Worm (Caenorhabditis elegans) whole organism, early embryonic: ENCODE data around the gene clec-80.

Experiments used
- B0310.2 ChIP-seq: sonication (generic microtip); optimal IDR thresholded peaks from 2 replicates; lab custom pipeline; 2016; ENCODE audit warnings: mild to moderate bottlenecking, missing genetic modification characterization, missing compliant biosample characterization
- F13C5.2 ChIP-seq: sonication (generic microtip); optimal IDR thresholded peaks from 2 replicates; lab custom pipeline; 2017; ENCODE audit warnings: mild to moderate bottlenecking, missing genetic modification characterization, inconsistent platforms, missing compliant biosample characterization
- ama-1 ChIP-seq: fragments of 150-350 bp; optimal IDR thresholded peaks from 2 replicates; lab custom pipeline; 2014
- ceh-13 ChIP-seq: fragments of 200-800 bp; sonication (Bioruptor generic); optimal IDR thresholded peaks from 2 replicates; lab custom pipeline; 2018; ENCODE audit warnings: mild to moderate bottlenecking, missing genetic modification characterization, missing compliant biosample characterization
- ceh-36 ChIP-seq: sonication (generic microtip); optimal IDR thresholded peaks from 2 replicates; lab custom pipeline; 2016; ENCODE audit warnings: missing genetic modification characterization, inconsistent platforms, missing compliant biosample characterization
- ets-7 ChIP-seq: sonication (generic microtip); optimal IDR thresholded peaks from 2 replicates; lab custom pipeline; 2016; ENCODE audit warnings: missing genotype, missing genetic modification characterization, missing compliant biosample characterization
- flt-1 ChIP-seq: fragments of 200-800 bp; sonication (Bioruptor generic); IDR thresholded peaks from 2 replicates; pipeline ENCODE4 v1.3.6; 2022; ENCODE audit warnings: missing genetic modification characterization, missing compliant biosample characterization
- hmg-4 ChIP-seq: fragments of 200-800 bp; sonication (Bioruptor generic); optimal IDR thresholded peaks from 2 replicates; lab custom pipeline; 2018; ENCODE audit warnings: mild to moderate bottlenecking, missing genetic modification characterization, missing compliant biosample characterization
- pes-1 ChIP-seq: fragments of 200-800 bp; sonication (Bioruptor generic); IDR thresholded peaks from 2 replicates; pipeline ENCODE4 v1.3.6; 2022; ENCODE audit warnings: missing genetic modification reagents, missing genetic modification characterization, missing compliant biosample characterization
- scrt-1 ChIP-seq: fragments of 200-800 bp; sonication (Bioruptor generic); IDR thresholded peaks from 2 replicates; pipeline ENCODE4 v1.3.6; 2022; ENCODE audit warnings: missing genetic modification characterization, missing compliant biosample characterization
- tbx-37 ChIP-seq: fragments of 200-800 bp; sonication (Bioruptor generic); conservative IDR thresholded peaks from 2 replicates; pipeline ENCODE4 v1.3.6; 2022; ENCODE audit warnings: missing genetic modification reagents, missing genetic modification characterization, missing compliant biosample characterization
- tra-4 ChIP-seq: sonication (generic microtip); optimal IDR thresholded peaks from 2 replicates; lab custom pipeline; 2017; ENCODE audit warnings: missing genetic modification characterization, missing compliant biosample characterization

DNA sequence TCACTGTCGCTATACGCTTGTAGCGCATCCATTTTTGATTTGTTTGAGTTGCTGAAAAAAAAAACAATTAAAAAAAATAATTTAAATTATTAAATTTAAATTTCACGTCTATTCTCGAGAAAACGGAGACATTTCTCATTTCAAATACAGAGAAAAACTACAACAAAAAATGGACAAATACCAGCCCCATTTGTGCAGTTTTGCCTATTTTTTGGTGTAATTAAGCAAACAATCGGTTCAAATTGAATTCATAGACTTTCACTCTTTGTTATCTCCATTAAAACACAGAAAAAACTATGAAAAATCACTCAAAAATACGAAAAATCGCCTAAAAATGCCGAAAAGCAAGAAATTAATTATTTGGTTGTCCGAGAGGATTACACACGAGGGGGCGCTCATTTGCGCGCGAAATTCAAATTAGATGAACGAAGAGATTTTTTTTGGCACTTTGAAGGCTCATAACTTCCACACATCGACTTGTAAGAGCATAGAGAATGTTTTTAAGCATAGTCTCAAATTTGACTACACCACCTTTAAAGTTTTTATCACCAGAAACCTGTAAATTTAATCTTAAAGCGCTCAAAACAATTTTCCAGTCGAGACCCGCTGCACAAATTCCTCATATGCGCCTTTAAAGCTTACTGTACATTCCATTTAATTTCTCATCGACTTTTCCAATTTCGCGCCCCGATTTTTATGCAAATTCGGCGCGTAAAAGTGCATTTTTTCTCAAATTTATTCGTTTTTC lies 40.6 kb upstream of the clec-80 start, which contains the start of gene Y54G2A.12:
- TF ChIP-seq ceh-13 (GFP tag; lab: Kevin White, UChicago) (no peak), ceh-36 (tag; lab: Kevin White, UChicago) (no peak), ets-7 (tag; lab: Kevin White, UChicago) (no peak), hmg-4 (GFP tag; lab: Kevin White, UChicago) (no peak), ama-1 (no peak), F13C5.2 (no peak), tra-4 (tag; lab: Kevin White, UChicago) (no peak), scrt-1 (GFP tag; lab: Robert Waterston, UW) (no peak), pes-1 (GFP tag; lab: Robert Waterston, UW) (no peak), flt-1 (GFP tag; lab: Robert Waterston, UW) (no peak), B0310.2 (no peak), tbx-37 (GFP tag; lab: Robert Waterston, UW) (no peak)
